2 fruit fly cellular contexts compared by ENCODE assay signal in the genomic region with DNA sequence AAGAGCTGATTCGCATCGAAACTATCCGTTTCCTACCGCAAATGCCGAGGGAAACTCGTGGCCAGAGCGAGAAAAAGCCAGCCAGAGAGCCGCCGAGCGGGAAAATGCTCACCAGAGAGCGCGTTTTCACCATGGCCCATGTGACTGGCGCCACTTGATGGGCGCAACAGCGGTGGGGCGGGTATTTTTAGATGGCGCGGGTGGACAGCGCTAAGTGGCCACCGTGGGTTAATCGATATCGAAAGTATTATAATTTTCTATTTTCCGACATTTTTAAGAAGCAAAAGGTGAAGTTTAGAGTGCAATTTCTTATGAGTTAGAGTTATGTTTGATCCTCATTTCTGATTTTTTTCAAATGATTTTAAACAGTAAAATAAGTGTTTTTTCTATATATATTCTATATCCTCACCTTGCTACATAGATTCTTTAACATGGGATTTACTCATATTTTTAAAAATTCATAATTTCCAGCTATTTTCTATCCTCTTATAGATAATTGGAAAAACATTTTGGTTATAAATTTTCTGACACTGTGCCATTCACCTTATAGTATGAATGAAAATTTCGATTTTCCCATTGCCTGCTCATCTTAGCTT.
TF ChIP-seq lines count a peak whose summit lies in the region.

A gene (minus strand): TSS at position 360 of the 596 bp plus-strand sequence.

TF ChIP-seq in whole organism, embryonic, 481 proteins besides CTCF, POLR2A, EP300 and RAD21 (continued from another document and continues in another):
- TF ChIP-seq CG6689 (GFP tag; IDR thresholded peaks at IDR 0.05; lab: Robert Waterston, UW): peak; percentile 85
- peak; percentile 48 for TF ChIP-seq fd3F (GFP tag; optimal IDR thresholded peaks at IDR 0.05; lab: Kevin White, UChicago)
- TF ChIP-seq CG13894 (tag; optimal IDR thresholded peaks at IDR 0.05; lab: Kevin White, UChicago): peak; percentile 73
- peak; percentile 66; the same call in 2 of the 3 replicates for TF ChIP-seq CG11560 (tag; IDR thresholded peaks at IDR 0.05; lab: Robert Waterston, UW)
- no peak for TF ChIP-seq Dip3 (GFP tag; optimal IDR thresholded peaks at IDR 0.05; lab: Kevin White, UChicago)
- TF ChIP-seq Meics (GFP tag; optimal IDR thresholded peaks at IDR 0.05; lab: Kevin White, UChicago): peak; percentile 92
- no peak for TF ChIP-seq B-H2 (GFP tag; optimal IDR thresholded peaks at IDR 0.05; lab: Kevin White, UChicago)
- TF ChIP-seq fd64A (GFP tag; optimal IDR thresholded peaks at IDR 0.05; lab: Kevin White, UChicago): no peak
- peak; percentile 74 for TF ChIP-seq CG13775 (GFP tag; optimal IDR thresholded peaks at IDR 0.05; lab: Kevin White, UChicago)
- peak; percentile 9 for TF ChIP-seq MTF-1 (GFP tag; optimal IDR thresholded peaks at IDR 0.05; lab: Kevin White, UChicago; ENCODE audit: borderline replicate concordance)
- no peak for TF ChIP-seq CG3726 (GFP tag; IDR thresholded peaks at IDR 0.05; lab: Robert Waterston, UW)
- TF ChIP-seq tap (tag; optimal IDR thresholded peaks at IDR 0.05; lab: Kevin White, UChicago): peak; percentile 73
- TF ChIP-seq Ets97D (GFP tag; optimal IDR thresholded peaks at IDR 0.05; lab: Kevin White, UChicago): no peak
- peak; percentile 38 for TF ChIP-seq Deaf1 (tag; optimal IDR thresholded peaks at IDR 0.05; lab: Kevin White, UChicago)
- TF ChIP-seq lilli (GFP tag; optimal IDR thresholded peaks at IDR 0.05; lab: Kevin White, UChicago): peak; percentile 42
- TF ChIP-seq chm (GFP tag; IDR thresholded peaks at IDR 0.05; lab: Robert Waterston, UW): 0 out of 2 replicates have a peak, but pooled peaks have one; percentile 20
- TF ChIP-seq CG8478 (optimal IDR thresholded peaks at IDR 0.05; lab: Kevin White, UChicago): no peak
- peak; percentile 58; the same call in 1 of the 2 replicates for TF ChIP-seq CG11247 (GFP tag; IDR thresholded peaks at IDR 0.05; lab: Robert Waterston, UW)
- TF ChIP-seq Xrp1 (GFP tag; IDR thresholded peaks at IDR 0.05; lab: Robert Waterston, UW): peak; percentile 84
- TF ChIP-seq onecut (GFP tag; IDR thresholded peaks at IDR 0.05; lab: Robert Waterston, UW): peak; percentile 81
- peak; percentile 91 for TF ChIP-seq CG11504 (tag; optimal IDR thresholded peaks at IDR 0.05; lab: Kevin White, UChicago)
- peak; percentile 75 for TF ChIP-seq Hsf (GFP tag; optimal IDR thresholded peaks at IDR 0.05; lab: Kevin White, UChicago)
- no peak for TF ChIP-seq CG17912 (GFP tag; optimal IDR thresholded peaks at IDR 0.05; lab: Kevin White, UChicago)
- no peak for TF ChIP-seq CG6791 (GFP tag; IDR thresholded peaks at IDR 0.05; lab: Robert Waterston, UW; ENCODE audit: partially characterized antibody)
- peak; percentile 78 for TF ChIP-seq Vsx1 (GFP tag; optimal IDR thresholded peaks at IDR 0.05; lab: Kevin White, UChicago)
- peak; percentile 55 for TF ChIP-seq ap (GFP tag; IDR thresholded peaks at IDR 0.05; lab: Robert Waterston, UW)
- TF ChIP-seq Drgx (GFP tag; IDR thresholded peaks at IDR 0.05; lab: Robert Waterston, UW): peak; percentile 85
- TF ChIP-seq CG7271 (tag; optimal IDR thresholded peaks at IDR 0.05; lab: Kevin White, UChicago): no peak
- TF ChIP-seq Bgb (GFP tag; IDR thresholded peaks at IDR 0.05; lab: Robert Waterston, UW; ENCODE audit: partially characterized antibody): no peak
- peak; percentile 69 for TF ChIP-seq CG10267 (tag; optimal IDR thresholded peaks at IDR 0.05; lab: Kevin White, UChicago)
- TF ChIP-seq al (GFP tag; IDR thresholded peaks at IDR 0.05; lab: Robert Waterston, UW): peak; percentile 86
- no peak for TF ChIP-seq stwl (tag; optimal IDR thresholded peaks at IDR 0.05; lab: Kevin White, UChicago)
- peak; percentile 81 for TF ChIP-seq CG14014 (GFP tag; IDR thresholded peaks at IDR 0.05; lab: Robert Waterston, UW)
- peak; percentile 57 for TF ChIP-seq mam (GFP tag; optimal IDR thresholded peaks at IDR 0.05; lab: Kevin White, UChicago)
- peak; percentile 79 for TF ChIP-seq CG7372 (GFP tag; IDR thresholded peaks at IDR 0.05; lab: Robert Waterston, UW)
- TF ChIP-seq CG18619 (GFP tag; optimal IDR thresholded peaks at IDR 0.05; lab: Kevin White, UChicago): peak; percentile 65
- no peak for TF ChIP-seq Dll (GFP tag; IDR thresholded peaks at IDR 0.05; lab: Robert Waterston, UW; ENCODE audit: partially characterized antibody)
- TF ChIP-seq CG10431 (GFP tag; optimal IDR thresholded peaks at IDR 0.05; lab: Kevin White, UChicago): peak; percentile 11
- peak; percentile 77 for TF ChIP-seq scrt (GFP tag; optimal IDR thresholded peaks at IDR 0.05; lab: Kevin White, UChicago)
- no peak for TF ChIP-seq CG30020 (tag; optimal IDR thresholded peaks at IDR 0.05; lab: Kevin White, UChicago)
- TF ChIP-seq vfl (GFP tag; optimal IDR thresholded peaks at IDR 0.05; lab: Kevin White, UChicago): peak; percentile 29
- no peak for TF ChIP-seq Hr39 (optimal IDR thresholded peaks at IDR 0.05; lab: Kevin White, UChicago)
- peak; percentile 48; the same call in 1 of the 2 replicates for TF ChIP-seq CG17328 (GFP tag; IDR thresholded peaks at IDR 0.05; lab: Robert Waterston, UW)
- peak; percentile 44 for TF ChIP-seq pum (GFP tag; optimal IDR thresholded peaks at IDR 0.05; lab: Kevin White, UChicago)
- peak; percentile 87 for TF ChIP-seq Sox102F (GFP tag; optimal IDR thresholded peaks at IDR 0.05; lab: Kevin White, UChicago)
- TF ChIP-seq crc (GFP tag; optimal IDR thresholded peaks at IDR 0.05; lab: Kevin White, UChicago): no peak
- TF ChIP-seq sim (GFP tag; IDR thresholded peaks at IDR 0.05; lab: Robert Waterston, UW): no peak
- TF ChIP-seq Rx (GFP tag; IDR thresholded peaks at IDR 0.05; lab: Robert Waterston, UW): peak; percentile 55; the same call in 1 of the 2 replicates
- TF ChIP-seq Myb (GFP tag; optimal IDR thresholded peaks at IDR 0.05; lab: Kevin White, UChicago): peak; percentile 25
- peak; percentile 79 for TF ChIP-seq Ptx1 (GFP tag; IDR thresholded peaks at IDR 0.05; lab: Robert Waterston, UW)
- TF ChIP-seq NfI (GFP tag; optimal IDR thresholded peaks at IDR 0.05; lab: Kevin White, UChicago): peak; percentile 76
- peak; percentile 80 for TF ChIP-seq CG14667 (GFP tag; IDR thresholded peaks at IDR 0.05; lab: Robert Waterston, UW)
- no peak for TF ChIP-seq CG2199 (GFP tag; IDR thresholded peaks at IDR 0.05; lab: Robert Waterston, UW)
- peak; percentile 65 for TF ChIP-seq Awh (GFP tag; IDR thresholded peaks at IDR 0.05; lab: Robert Waterston, UW)
- peak; percentile 89 for TF ChIP-seq CG2712 (tag; optimal IDR thresholded peaks at IDR 0.05; lab: Kevin White, UChicago)
- TF ChIP-seq CG5180 (GFP tag; optimal IDR thresholded peaks at IDR 0.05; lab: Kevin White, UChicago): peak; percentile 74
- no peak; the same call in 2 of the 3 replicates for TF ChIP-seq jigr1 (GFP tag; IDR thresholded peaks at IDR 0.05; lab: Robert Waterston, UW)
- TF ChIP-seq br (optimal IDR thresholded peaks at IDR 0.05; lab: Kevin White, UChicago): no peak
- no peak for TF ChIP-seq CG15479 (GFP tag; optimal IDR thresholded peaks at IDR 0.05; lab: Kevin White, UChicago)
- TF ChIP-seq CG15514 (GFP tag; optimal IDR thresholded peaks at IDR 0.05; lab: Kevin White, UChicago): peak; percentile 69
- no peak for TF ChIP-seq BEAF-32 (GFP tag; optimal IDR thresholded peaks at IDR 0.05; lab: Kevin White, UChicago)
- TF ChIP-seq grau (tag; optimal IDR thresholded peaks at IDR 0.05; lab: Kevin White, UChicago): peak; percentile 90

TF ChIP-seq in whole organism, prepupa, 60 proteins besides CTCF, POLR2A, EP300 and RAD21 (continued from another document):
- TF ChIP-seq CG6808 (GFP tag; optimal IDR thresholded peaks at IDR 0.05; lab: Kevin White, UChicago): peak; percentile 20
- TF ChIP-seq Eip75B (GFP tag; optimal IDR thresholded peaks at IDR 0.05; lab: Kevin White, UChicago): peak; percentile 32
- TF ChIP-seq CG3919 (GFP tag; optimal IDR thresholded peaks at IDR 0.05; lab: Kevin White, UChicago): peak; percentile 12
- TF ChIP-seq Gug (GFP tag; IDR thresholded peaks at IDR 0.05; lab: Robert Waterston, UW): peak; percentile 78
- no peak for TF ChIP-seq CG1621 (tag; optimal IDR thresholded peaks at IDR 0.05; lab: Kevin White, UChicago)
- TF ChIP-seq CG6163 (GFP tag; IDR thresholded peaks at IDR 0.05; lab: Robert Waterston, UW): peak; percentile 61; the same call in 2 of the 3 replicates
- peak; percentile 72 for TF ChIP-seq Ets96B (tag; optimal IDR thresholded peaks at IDR 0.05; lab: Kevin White, UChicago)
- no peak for TF ChIP-seq Eip93F (GFP tag; optimal IDR thresholded peaks at IDR 0.05; lab: Kevin White, UChicago)
- no peak for TF ChIP-seq Ets21C (GFP tag; optimal IDR thresholded peaks at IDR 0.05; lab: Kevin White, UChicago)
- TF ChIP-seq lz (GFP tag; optimal IDR thresholded peaks at IDR 0.05; lab: Kevin White, UChicago): peak; percentile 0
- peak; percentile 31 for TF ChIP-seq CG6792 (GFP tag; optimal IDR thresholded peaks at IDR 0.05; lab: Kevin White, UChicago)
- TF ChIP-seq dsx (GFP tag; optimal IDR thresholded peaks at IDR 0.05; lab: Kevin White, UChicago; ENCODE audit: poor library complexity, severe bottlenecking): no peak
- TF ChIP-seq CG34406 (GFP tag; optimal IDR thresholded peaks at IDR 0.05; lab: Kevin White, UChicago): no peak
- TF ChIP-seq fd85E (GFP tag; optimal IDR thresholded peaks at IDR 0.05; lab: Kevin White, UChicago): no peak
- no peak for TF ChIP-seq topi (GFP tag; optimal IDR thresholded peaks at IDR 0.05; lab: Kevin White, UChicago)
- TF ChIP-seq eg (GFP tag; IDR thresholded peaks at IDR 0.05; lab: Robert Waterston, UW): peak; percentile 78
- peak in 1 of 2 experiments; percentile 61 for TF ChIP-seq salr (GFP tag; optimal IDR thresholded peaks at IDR 0.05; lab: Kevin White, UChicago)
- TF ChIP-seq CG31627 (GFP tag; optimal IDR thresholded peaks at IDR 0.05; lab: Kevin White, UChicago): no peak
- no peak for TF ChIP-seq CG9139 (GFP tag; optimal IDR thresholded peaks at IDR 0.05; lab: Kevin White, UChicago)
- peak; percentile 29 for TF ChIP-seq achi (GFP tag; optimal IDR thresholded peaks at IDR 0.05; lab: Kevin White, UChicago)
- TF ChIP-seq OdsH (GFP tag; optimal IDR thresholded peaks at IDR 0.05; lab: Kevin White, UChicago): peak; percentile 52
- peak; percentile 84 for TF ChIP-seq CG15336 (GFP tag; IDR thresholded peaks at IDR 0.05; lab: Robert Waterston, UW)
- no peak for TF ChIP-seq Hr38 (GFP tag; optimal IDR thresholded peaks at IDR 0.05; lab: Kevin White, UChicago)
- no peak for TF ChIP-seq cyc (GFP tag; optimal IDR thresholded peaks at IDR 0.05; lab: Kevin White, UChicago)
- TF ChIP-seq esn (GFP tag; optimal IDR thresholded peaks at IDR 0.05; lab: Kevin White, UChicago): no peak
- peak; percentile 32 for TF ChIP-seq Met (GFP tag; optimal IDR thresholded peaks at IDR 0.05; lab: Kevin White, UChicago)
- TF ChIP-seq CG6854 (GFP tag; optimal IDR thresholded peaks at IDR 0.05; lab: Kevin White, UChicago): no peak
- TF ChIP-seq CG3032 (tag; optimal IDR thresholded peaks at IDR 0.05; lab: Kevin White, UChicago): no peak
- TF ChIP-seq Lpt (GFP tag; optimal IDR thresholded peaks at IDR 0.05; lab: Kevin White, UChicago): peak; percentile 63
- peak; percentile 81; the same call in 1 of the 2 replicates for TF ChIP-seq CG11294 (GFP tag; IDR thresholded peaks at IDR 0.05; lab: Robert Waterston, UW)
- TF ChIP-seq net (GFP tag; optimal IDR thresholded peaks at IDR 0.05; lab: Kevin White, UChicago): peak; percentile 36
- no peak for TF ChIP-seq CG8632 (GFP tag; optimal IDR thresholded peaks at IDR 0.05; lab: Kevin White, UChicago)
- TF ChIP-seq Sox15 (GFP tag; optimal IDR thresholded peaks at IDR 0.05; lab: Kevin White, UChicago): no peak
- peak; percentile 38 for TF ChIP-seq spab (GFP tag; optimal IDR thresholded peaks at IDR 0.05; lab: Kevin White, UChicago)
- no peak for TF ChIP-seq Smox (GFP tag; optimal IDR thresholded peaks at IDR 0.05; lab: Kevin White, UChicago)
- TF ChIP-seq CG10669 (GFP tag; optimal IDR thresholded peaks at IDR 0.05; lab: Kevin White, UChicago): peak; percentile 42
- TF ChIP-seq CG11762 (GFP tag; optimal IDR thresholded peaks at IDR 0.05; lab: Kevin White, UChicago; ENCODE audit: insufficient read depth): peak; percentile 23
- TF ChIP-seq CG16779 (tag; optimal IDR thresholded peaks at IDR 0.05; lab: Kevin White, UChicago): peak; percentile 26
- no peak for TF ChIP-seq fd59A (GFP tag; optimal IDR thresholded peaks at IDR 0.05; lab: Kevin White, UChicago)
- TF ChIP-seq acj6 (GFP tag; optimal IDR thresholded peaks at IDR 0.05; lab: Kevin White, UChicago): peak; percentile 55
- TF ChIP-seq vri (GFP tag; optimal IDR thresholded peaks at IDR 0.05; lab: Kevin White, UChicago): no peak
